Worm (Caenorhabditis elegans) whole organism, L4 larva: ENCODE data around the gene lir-3.

Experiments used
- F37D6.2 ChIP-seq: sonication (generic microtip); optimal IDR thresholded peaks from 2 replicates; lab custom pipeline; 2016; ENCODE audit warnings: mild to moderate bottlenecking, missing genetic modification characterization, missing compliant biosample characterization
- T20F7.1 ChIP-seq: fragments of 200-800 bp; sonication (Bioruptor generic); optimal IDR thresholded peaks from 2 replicates; lab custom pipeline; 2018; ENCODE audit warnings: mild to moderate bottlenecking, missing genetic modification characterization, missing compliant biosample characterization
- T26A8.4 ChIP-seq: fragments of 200-800 bp; sonication (Bioruptor generic); IDR thresholded peaks from 2 replicates; pipeline ENCODE4 v1.3.6; 2022; ENCODE audit warnings: missing genetic modification characterization, missing compliant biosample characterization
- Y105C5A.15 ChIP-seq: fragments of 200-800 bp; sonication (Bioruptor generic); IDR thresholded peaks from 2 replicates; pipeline ENCODE4 v1.3.6; 2022; ENCODE audit warnings: missing genetic modification characterization, missing compliant biosample characterization
- aha-1 ChIP-seq: fragments of 150-350 bp; peaks from one replicate; lab custom pipeline; 2014; ENCODE audit warnings: missing biosample characterization, missing genetic modification characterization
- ama-1 ChIP-seq: fragments of 150-350 bp; optimal IDR thresholded peaks from 2 replicates; lab custom pipeline; 2014; ENCODE audit warnings: inconsistent platforms, mixed read lengths
- ces-1 ChIP-seq: fragments of 150-350 bp; sonication (generic microtip); optimal IDR thresholded peaks from 4 replicates; lab custom pipeline; 2014; ENCODE audit warnings: missing biosample characterization, missing genetic modification reagents, missing genetic modification characterization
- daf-16 ChIP-seq, 3 experiments: sonication (generic microtip); optimal IDR thresholded peaks; 2 replicates each; lab custom pipeline; 2016 to 2017; ENCODE audit warnings: missing genetic modification characterization in 3 of 3, missing genetic modification reagents in 3 of 3, mild to moderate bottlenecking in 2 of 3, missing compliant biosample characterization in 2 of 3, missing biosample characterization in 1 of 3, moderate library complexity in 1 of 3
- daf-19 ChIP-seq: fragments of 200-800 bp; sonication (Bioruptor generic); conservative IDR thresholded peaks from 2 replicates; pipeline ENCODE4 v1.3.6; 2022; ENCODE audit warnings: missing genetic modification characterization, missing compliant biosample characterization
- daf-8 ChIP-seq: fragments of 200-800 bp; sonication (Bioruptor generic); IDR thresholded peaks from 2 replicates; pipeline ENCODE4 v1.3.6; 2022; ENCODE audit warnings: missing genetic modification characterization, missing compliant biosample characterization
- dmd-6 ChIP-seq: fragments of 200-800 bp; sonication (Bioruptor generic); IDR thresholded peaks from 2 replicates; pipeline ENCODE4 v1.3.6; 2022; ENCODE audit warnings: missing genetic modification reagents, missing genetic modification characterization, missing compliant biosample characterization
- dpl-1 ChIP-seq: fragments of 150-350 bp; optimal IDR thresholded peaks from 2 replicates; lab custom pipeline; 2014; ENCODE audit warnings: missing biosample characterization, missing genetic modification reagents, missing genetic modification characterization
- dve-1 ChIP-seq: sonication (generic microtip); optimal IDR thresholded peaks from 2 replicates; lab custom pipeline; 2017; ENCODE audit warnings: antibody characterized with exemption, mild to moderate bottlenecking, missing genetic modification characterization, missing compliant biosample characterization; ENCODE audit not compliant: insufficient read depth
- fkh-10 ChIP-seq: fragments of 150-350 bp; optimal IDR thresholded peaks from 2 replicates; lab custom pipeline; 2014; ENCODE audit warnings: missing biosample characterization, missing genetic modification reagents, missing genetic modification characterization
- gei-8 ChIP-seq: fragments of 200-800 bp; sonication (Bioruptor generic); optimal IDR thresholded peaks from 2 replicates; lab custom pipeline; 2018; ENCODE audit warnings: mild to moderate bottlenecking, missing genetic modification characterization, missing compliant biosample characterization
- hif-1 ChIP-seq, 2 experiments: sonication (generic microtip); optimal IDR thresholded peaks; 2 replicates each; lab custom pipeline; 2016 to 2017; ENCODE audit warnings: missing compliant biosample characterization in 2 of 2, missing genetic modification characterization in 2 of 2, missing genetic modification reagents in 2 of 2, missing genotype in 2 of 2, mild to moderate bottlenecking in 1 of 2
- hlh-11 ChIP-seq: fragments of 200-800 bp; sonication (Bioruptor generic); optimal IDR thresholded peaks from 2 replicates; lab custom pipeline; 2018; ENCODE audit warnings: mild to moderate bottlenecking, missing genetic modification characterization, missing compliant biosample characterization
- hlh-30 ChIP-seq: sonication (generic microtip); optimal IDR thresholded peaks from 2 replicates; lab custom pipeline; 2017; ENCODE audit warnings: antibody characterized with exemption, mild to moderate bottlenecking, missing genetic modification characterization, missing compliant biosample characterization; ENCODE audit not compliant: insufficient read depth
- lim-7 ChIP-seq: fragments of 200-800 bp; sonication (Bioruptor generic); IDR thresholded peaks from 2 replicates; pipeline ENCODE4 v1.3.6; 2022; ENCODE audit warnings: missing genetic modification characterization, missing compliant biosample characterization
- lin-38 ChIP-seq: fragments of 200-800 bp; sonication (Bioruptor generic); IDR thresholded peaks from 2 replicates; pipeline ENCODE4 v1.3.6; 2022; ENCODE audit warnings: missing genetic modification reagents, missing genetic modification characterization, missing compliant biosample characterization
- lin-39 ChIP-seq: fragments of 150-350 bp; optimal IDR thresholded peaks from 2 replicates; lab custom pipeline; 2014; ENCODE audit warnings: missing biosample characterization, missing genetic modification reagents, missing genetic modification characterization
- lsy-2 ChIP-seq, 2 experiments: fragments of 150-350 bp in 1 of 2; sonication (generic microtip) in 1 of 2; optimal IDR thresholded peaks; 2 replicates each; lab custom pipeline; 2014 to 2017; ENCODE audit warnings: missing biosample characterization in 2 of 2, missing genetic modification characterization in 2 of 2
- mdl-1 ChIP-seq, 2 experiments: fragments of 150-350 bp in 1 of 2; sonication (generic microtip) in 1 of 2; optimal IDR thresholded peaks; 2 replicates each; lab custom pipeline; 2014 to 2017; ENCODE audit warnings: missing biosample characterization in 2 of 2, missing genetic modification characterization in 2 of 2
- mdt-29 ChIP-seq: fragments of 200-800 bp; sonication (Bioruptor generic); IDR thresholded peaks from 2 replicates; pipeline ENCODE4 v1.3.6; 2022; ENCODE audit warnings: missing genetic modification reagents, missing genetic modification characterization, missing compliant biosample characterization
- mep-1 ChIP-seq: fragments of 150-350 bp; sonication (generic microtip); optimal IDR thresholded peaks from 3 replicates; lab custom pipeline; 2014; ENCODE audit warnings: missing biosample characterization, missing genetic modification characterization
- mes-2 ChIP-seq: sonication (generic microtip); optimal IDR thresholded peaks from 2 replicates; lab custom pipeline; 2016; ENCODE audit warnings: missing genotype, mild to moderate bottlenecking, missing genetic modification characterization, missing compliant biosample characterization; ENCODE audit not compliant: poor library complexity, severe bottlenecking
- nhr-10 ChIP-seq: fragments of 150-350 bp; optimal IDR thresholded peaks from 2 replicates; lab custom pipeline; 2014; ENCODE audit warnings: missing biosample characterization, missing genetic modification characterization
- nhr-102 ChIP-seq: sonication (generic microtip); optimal IDR thresholded peaks from 2 replicates; lab custom pipeline; 2016; ENCODE audit warnings: mild to moderate bottlenecking, missing genetic modification characterization, moderate library complexity, missing compliant biosample characterization
- nhr-111 ChIP-seq: fragments of 200-800 bp; sonication (Bioruptor generic); optimal IDR thresholded peaks from 2 replicates; lab custom pipeline; 2018; ENCODE audit warnings: mild to moderate bottlenecking, missing genetic modification characterization, missing compliant biosample characterization
- nhr-28 ChIP-seq: fragments of 150-350 bp; optimal IDR thresholded peaks from 2 replicates; lab custom pipeline; 2014; ENCODE audit warnings: missing biosample characterization, missing genetic modification characterization
- nhr-48 ChIP-seq: sonication (generic microtip); optimal IDR thresholded peaks from 2 replicates; lab custom pipeline; 2016; ENCODE audit warnings: mild to moderate bottlenecking, missing genetic modification characterization, missing compliant biosample characterization
- nhr-6 ChIP-seq: fragments of 150-350 bp; optimal IDR thresholded peaks from 2 replicates; lab custom pipeline; 2014; ENCODE audit warnings: missing biosample characterization, missing genetic modification characterization
- nhr-77 ChIP-seq: fragments of 150-350 bp; optimal IDR thresholded peaks from 2 replicates; lab custom pipeline; 2014; ENCODE audit warnings: missing biosample characterization, missing genetic modification characterization
- php-3 ChIP-seq: fragments of 200-800 bp; sonication (Bioruptor generic); IDR thresholded peaks from 2 replicates; pipeline ENCODE4 v1.3.6; 2022; ENCODE audit warnings: missing genetic modification reagents, missing genetic modification characterization, missing compliant biosample characterization
- skn-1 ChIP-seq: fragments of 150-350 bp; optimal IDR thresholded peaks from 2 replicates; lab custom pipeline; 2014; ENCODE audit warnings: missing biosample characterization, missing genetic modification characterization
- spr-3 ChIP-seq: fragments of 200-800 bp; sonication (Bioruptor generic); optimal IDR thresholded peaks from 2 replicates; lab custom pipeline; 2018; ENCODE audit warnings: mild to moderate bottlenecking, missing genetic modification characterization, missing compliant biosample characterization
- tra-1 ChIP-seq: fragments of 200-800 bp; sonication (Bioruptor generic); IDR thresholded peaks from 2 replicates; pipeline ENCODE4 v1.3.6; 2022; ENCODE audit warnings: missing genetic modification reagents, missing genetic modification characterization, missing compliant biosample characterization
- unc-62 ChIP-seq, 3 experiments: fragments of 150-350 bp in 1 of 3; sonication (generic microtip); optimal IDR thresholded peaks in 2 of 3; peaks in 1 of 3; 1 replicate in 1 of 3; 2 replicates in 2 of 3; lab custom pipeline; 2014 to 2017; ENCODE audit warnings: missing biosample characterization in 3 of 3, missing genetic modification characterization in 3 of 3, missing genetic modification reagents in 3 of 3, missing genotype in 1 of 3
- ztf-7 ChIP-seq: fragments of 150-350 bp; optimal IDR thresholded peaks from 2 replicates; lab custom pipeline; 2014; ENCODE audit warnings: missing biosample characterization, missing genetic modification characterization

Gene lir-3

ce11 chrII:11153080-11153479, 31.5 kb downstream of the lir-3 start:
- no peak for TF ChIP-seq daf-16 (GFP tag; optimal IDR thresholded peaks at IDR 0.05; lab: Kevin White, UChicago)
- peak; percentile 78 for TF ChIP-seq daf-16 (tag; optimal IDR thresholded peaks at IDR 0.05; lab: Kevin White, UChicago)
- peak; percentile 12; the same call in 1 of the 2 replicates for TF ChIP-seq lin-38 (GFP tag; lab: Robert Waterston, UW)
- TF ChIP-seq Y105C5A.15 (GFP tag; lab: Robert Waterston, UW): no peak
- 0 out of 2 replicates have a peak, but pooled peaks have one; percentile 37 for TF ChIP-seq tra-1 (GFP tag; lab: Robert Waterston, UW)
- peak; percentile 74 for TF ChIP-seq dmd-6 (GFP tag; lab: Robert Waterston, UW)
- TF ChIP-seq mes-2: peak; percentile 13
- TF ChIP-seq aha-1 (tag; lab: Kevin White, UChicago): peak; percentile 63
- TF ChIP-seq nhr-6: no peak
- no peak for TF ChIP-seq daf-19 (GFP tag; lab: Robert Waterston, UW)
- TF ChIP-seq unc-62 (GFP tag; optimal IDR thresholded peaks at IDR 0.05 in 1 of 2; lab: Kevin White, UChicago): no peak
- TF ChIP-seq unc-62 (tag; optimal IDR thresholded peaks at IDR 0.05; lab: Kevin White, UChicago): no peak
- TF ChIP-seq hif-1 (tag; optimal IDR thresholded peaks at IDR 0.05; lab: Kevin White, UChicago): no peak
- TF ChIP-seq nhr-48 (tag; lab: Kevin White, UChicago): peak; percentile 13
- TF ChIP-seq daf-8 (GFP tag; lab: Robert Waterston, UW): no peak
- peak; percentile 76 for TF ChIP-seq hlh-11 (tag; lab: Kevin White, UChicago)
- TF ChIP-seq ama-1 (lab: Kevin White, UChicago): peak; percentile 9
- no peak for TF ChIP-seq fkh-10 (GFP tag; lab: Kevin White, UChicago)
- 0 out of 2 replicates have a peak, but pooled peaks have one; percentile 38 for TF ChIP-seq php-3 (GFP tag; lab: Robert Waterston, UW)
- TF ChIP-seq nhr-28: peak; percentile 41
- peak; percentile 67 for TF ChIP-seq dve-1

ce11 chrII:11152495-11152894, 32.1 kb downstream of the lir-3 start, which contains the start of gene pqm-1:
pqm-1 (minus strand) TSS chrII:11152595.
- TF ChIP-seq lim-7 (GFP tag; lab: Robert Waterston, UW) (no peak), aha-1 (tag; lab: Kevin White, UChicago) (peak; percentile 21)

- TF ChIP-seq dmd-6 (GFP tag; lab: Robert Waterston, UW): peak; percentile 84
- peak; percentile 93 for TF ChIP-seq dve-1
- TF ChIP-seq spr-3 (GFP tag; lab: Kevin White, UChicago): no peak
- TF ChIP-seq skn-1 (tag; lab: Kevin White, UChicago): no peak
- TF ChIP-seq ztf-7: no peak
- peak; percentile 81 for TF ChIP-seq hlh-30 (tag; lab: Kevin White, UChicago)
- TF ChIP-seq nhr-28: peak; percentile 66
- peak; percentile 69 for TF ChIP-seq nhr-77 (tag; lab: Kevin White, UChicago)
- TF ChIP-seq tra-1 (GFP tag; lab: Robert Waterston, UW): peak; percentile 56; the same call in 1 of the 2 replicates
- 0 out of 2 replicates have a peak, but pooled peaks have one; percentile 25 for TF ChIP-seq lin-38 (GFP tag; lab: Robert Waterston, UW)
- TF ChIP-seq mes-2: peak; percentile 39
- peak; percentile 87 for TF ChIP-seq hlh-11 (tag; lab: Kevin White, UChicago)
- no peak for TF ChIP-seq dpl-1 (GFP tag; lab: Kevin White, UChicago)
- peak; percentile 49 for TF ChIP-seq gei-8 (GFP tag; lab: Kevin White, UChicago)
- no peak for TF ChIP-seq ces-1 (GFP tag; lab: Kevin White, UChicago)
- TF ChIP-seq aha-1 (tag; lab: Kevin White, UChicago): peak; percentile 81
- TF ChIP-seq lin-39: no peak
- peak in 1 of 2 experiments; percentile 22 for TF ChIP-seq daf-16 (GFP tag; optimal IDR thresholded peaks at IDR 0.05; lab: Kevin White, UChicago)
- TF ChIP-seq daf-16 (tag; optimal IDR thresholded peaks at IDR 0.05; lab: Kevin White, UChicago): peak; percentile 93
- TF ChIP-seq php-3 (GFP tag; lab: Robert Waterston, UW): peak; percentile 49; the same call in 1 of the 2 replicates
- peak; percentile 60 for TF ChIP-seq nhr-102 (tag; lab: Kevin White, UChicago)
- no peak for TF ChIP-seq F37D6.2
- peak in 1 of 2 experiments; percentile 13 for TF ChIP-seq mdl-1 (tag; optimal IDR thresholded peaks at IDR 0.05; lab: Kevin White, UChicago)
- TF ChIP-seq T20F7.1 (GFP tag; lab: Kevin White, UChicago): peak; percentile 21
- peak; percentile 37 for TF ChIP-seq mep-1 (tag; lab: Kevin White, UChicago)
- TF ChIP-seq mdt-29: peak; percentile 87
- peak; percentile 79 for TF ChIP-seq nhr-48 (tag; lab: Kevin White, UChicago)
- peak; percentile 79 for TF ChIP-seq nhr-10 (tag; lab: Kevin White, UChicago)
- 0 out of 2 replicates have a peak, but pooled peaks have one; percentile 49 for TF ChIP-seq T26A8.4 (GFP tag; lab: Robert Waterston, UW)
- peak in 1 of 2 experiments; percentile 47 for TF ChIP-seq lsy-2 (tag; optimal IDR thresholded peaks at IDR 0.05; lab: Kevin White, UChicago)
- TF ChIP-seq nhr-111 (GFP tag; lab: Kevin White, UChicago): no peak
These were observed 33.6 kb downstream of the lir-3 start for ce11 chrII:11150976-11151375.
